Fruit fly (Drosophila melanogaster) whole organism, wandering third instar larva: ENCODE data around the gene CG42866.

Experiments
- Dif ChIP-seq: fragments of 200-275, 200-300 bp; sonication (Bioruptor generic); optimal IDR thresholded peaks from 2 replicates; lab custom pipeline; 2018; ENCODE audit warnings: missing biosample characterization, missing genetic modification characterization; ENCODE audit not compliant: partially characterized antibody
- Hr78 ChIP-seq: fragments of >200 bp; optimal IDR thresholded peaks from 2 replicates; lab custom pipeline; 2017; ENCODE audit warnings: missing biosample characterization, missing genetic modification characterization
- Hr83 ChIP-seq: fragments of 200-300 bp; sonication (Bioruptor generic); optimal IDR thresholded peaks from 2 replicates; lab custom pipeline; 2016; ENCODE audit warnings: missing biosample characterization, mild to moderate bottlenecking, missing genetic modification characterization, moderate library complexity; ENCODE audit not compliant: poor library complexity, severe bottlenecking
- OdsH ChIP-seq: fragments of 200-800 bp; sonication (Bioruptor generic); optimal IDR thresholded peaks from 2 replicates; lab custom pipeline; 2016; ENCODE audit warnings: missing biosample characterization, mild to moderate bottlenecking, missing genetic modification characterization
- br ChIP-seq: fragments of 200-800 bp; sonication (Bioruptor generic); optimal IDR thresholded peaks from 2 replicates; lab custom pipeline; 2016; ENCODE audit warnings: missing biosample characterization, missing genetic modification characterization
- dl ChIP-seq, 2 experiments: fragments of 175-275, 200-275 bp in 1 of 2; fragments of 200-275 bp in 1 of 2; sonication (Bioruptor generic); optimal IDR thresholded peaks; lab custom pipeline; 2018; ENCODE audit warnings: mild to moderate bottlenecking in 2 of 2, missing biosample characterization in 2 of 2, missing genetic modification characterization in 2 of 2, moderate library complexity in 2 of 2; ENCODE audit not compliant: partially characterized antibody in 2 of 2, insufficient read depth in 1 of 2
- ey ChIP-seq: fragments of 200-800 bp; sonication (Bioruptor generic); optimal IDR thresholded peaks from 2 replicates; lab custom pipeline; 2016; ENCODE audit warnings: missing biosample characterization, missing genetic modification characterization
- h ChIP-seq: fragments of 200-800 bp; sonication (Bioruptor generic); optimal IDR thresholded peaks from 3 replicates; lab custom pipeline; 2016; ENCODE audit warnings: missing biosample characterization, mild to moderate bottlenecking, missing genetic modification characterization
- pan ChIP-seq: fragments of >200 bp; optimal IDR thresholded peaks from 2 replicates; lab custom pipeline; 2017
- psq ChIP-seq: fragments of 200-800 bp; sonication (Bioruptor generic); optimal IDR thresholded peaks from 3 replicates; lab custom pipeline; 2017; ENCODE audit warnings: missing biosample characterization, mild to moderate bottlenecking, missing genetic modification characterization, moderate library complexity

- TF ChIP-seq OdsH (GFP tag; lab: Kevin White, UChicago): no peak
- no peak for TF ChIP-seq br (GFP tag; lab: Kevin White, UChicago)
- TF ChIP-seq ey (GFP tag; lab: Kevin White, UChicago): no peak
- no peak for TF ChIP-seq Dif (GFP tag; lab: Kevin White, UChicago)
- TF ChIP-seq pan (lab: Kevin White, UChicago): no peak
- TF ChIP-seq Hr83: no peak
- no peak for TF ChIP-seq dl (GFP tag; optimal IDR thresholded peaks at IDR 0.05; lab: Kevin White, UChicago; ENCODE audit: insufficient read depth in 1 of 2, partially characterized antibody in 2 of 2)
- no peak for TF ChIP-seq h (GFP tag; lab: Kevin White, UChicago)
- no peak for TF ChIP-seq psq (GFP tag; lab: Kevin White, UChicago)
- TF ChIP-seq Hr78: no peak
These were observed 44.5 kb downstream of the CG42866 start for dm6 chr2L:19916982-19917381.
